Worm (Caenorhabditis elegans): ENCODE results near the gene K07D4.5.

The K07D4.5 gene

ce11 chrII:4025462-4025861 is at the start of gene K07D4.5:
Gene K07D4.5, minus strand, starts transcription at chrII:4025562.
- no peak for TF ChIP-seq ceh-19 (GFP tag; optimal IDR thresholded peaks at IDR 0.05)
- TF ChIP-seq unc-3 (GFP tag; conservative IDR thresholded peaks at IDR 0.05) = no peak
- no peak for TF ChIP-seq unc-3 (tag; optimal IDR thresholded peaks at IDR 0.05)
- TF ChIP-seq ets-4 (tag; optimal IDR thresholded peaks at IDR 0.05) = no peak
- no peak for TF ChIP-seq sdc-2 (tag; optimal IDR thresholded peaks at IDR 0.05)
- TF ChIP-seq ceh-14 (tag; optimal IDR thresholded peaks at IDR 0.05) = no peak
- TF ChIP-seq ceh-18 (tag; optimal IDR thresholded peaks at IDR 0.05) = no peak
- TF ChIP-seq npax-4 (tag; optimal IDR thresholded peaks at IDR 0.05) = no peak

- TF ChIP-seq pag-3 (tag; optimal IDR thresholded peaks at IDR 0.05; ENCODE audit: borderline replicate concordance) = no peak
- no peak for TF ChIP-seq ceh-45 (GFP tag; IDR thresholded peaks at IDR 0.05)
- TF ChIP-seq odd-2 (tag; optimal IDR thresholded peaks at IDR 0.05) = no peak
- TF ChIP-seq nfya-1 (tag; optimal IDR thresholded peaks at IDR 0.05) = peak; percentile 91
- TF ChIP-seq ceh-48 (tag; optimal IDR thresholded peaks at IDR 0.05) = no peak
These were observed 49.3 kb upstream of the K07D4.5 start for ce11 chrII:4074710-4075109.

ce11 chrII:4071075-4071474 is 45.7 kb upstream of the K07D4.5 start:
- TF ChIP-seq tbx-7 (tag; optimal IDR thresholded peaks at IDR 0.05) (no peak), ceh-19 (GFP tag; optimal IDR thresholded peaks at IDR 0.05) (no peak), nfya-1 (tag; optimal IDR thresholded peaks at IDR 0.05) (no peak)

ce11 chrII:4068141-4068540 is 42.8 kb upstream of the K07D4.5 start:
- TF ChIP-seq ceh-22 (tag; optimal IDR thresholded peaks at IDR 0.05) (no peak), npax-4 (tag; optimal IDR thresholded peaks at IDR 0.05) (no peak), pqm-1 (tag; optimal IDR thresholded peaks at IDR 0.05) (no peak), ceh-24 (tag; optimal IDR thresholded peaks at IDR 0.05) (no peak), nhr-11 (tag; optimal IDR thresholded peaks at IDR 0.05) (no peak), elt-2 (tag; optimal IDR thresholded peaks at IDR 0.05) (no peak), lim-6 (tag; optimal IDR thresholded peaks at IDR 0.05) (no peak), F13H6.1 (tag; optimal IDR thresholded peaks at IDR 0.05) (no peak), ceh-14 (tag; optimal IDR thresholded peaks at IDR 0.05) (no peak), ceh-34 (tag; optimal IDR thresholded peaks at IDR 0.05) (no peak), unc-42 (tag; optimal IDR thresholded peaks at IDR 0.05) (no peak), sox-4 (tag; optimal IDR thresholded peaks at IDR 0.05) (no peak), elt-4 (tag; optimal IDR thresholded peaks at IDR 0.05) (no peak), ceh-2 (tag; optimal IDR thresholded peaks at IDR 0.05) (no peak), fkh-6 (tag; optimal IDR thresholded peaks at IDR 0.05) (no peak), zip-5 (tag; optimal IDR thresholded peaks at IDR 0.05) (no peak)

ce11 chrII:4067258-4067657 is 41.9 kb upstream of the K07D4.5 start, which contains the start of gene W06A11.1:
Gene W06A11.1, plus strand, starts transcription at chrII:4067558.
- TF ChIP-seq eyg-1 (tag; optimal IDR thresholded peaks at IDR 0.05) (no peak), ceh-18 (tag; optimal IDR thresholded peaks at IDR 0.05) (no peak), pat-9 (tag; optimal IDR thresholded peaks at IDR 0.05) (no peak), pha-2 (tag; optimal IDR thresholded peaks at IDR 0.05) (no peak), madf-2 (tag; optimal IDR thresholded peaks at IDR 0.05) (no peak), pax-1 (tag; optimal IDR thresholded peaks at IDR 0.05) (no peak), hlh-8 (tag; optimal IDR thresholded peaks at IDR 0.05) (no peak), dve-1 (tag; optimal IDR thresholded peaks at IDR 0.05) (no peak), ceh-34 (tag; optimal IDR thresholded peaks at IDR 0.05) (no peak), odd-2 (tag; optimal IDR thresholded peaks at IDR 0.05) (no peak), ahr-1 (tag; optimal IDR thresholded peaks at IDR 0.05) (no peak), rnt-1 (tag; optimal IDR thresholded peaks at IDR 0.05) (no peak), elt-4 (tag; optimal IDR thresholded peaks at IDR 0.05) (no peak), fkh-6 (tag; optimal IDR thresholded peaks at IDR 0.05) (no peak), hlh-13 (GFP tag; optimal IDR thresholded peaks at IDR 0.05) (no peak), C08G9.2 (tag; optimal IDR thresholded peaks at IDR 0.05) (no peak), unc-55 (GFP tag; optimal IDR thresholded peaks at IDR 0.05) (no peak), unc-86 (tag; optimal IDR thresholded peaks at IDR 0.05) (no peak), nhr-232 (tag; optimal IDR thresholded peaks at IDR 0.05) (no peak), sox-2 (GFP tag; IDR thresholded peaks at IDR 0.05) (no peak)
